Worm (Caenorhabditis elegans) whole organism, L1 larva: Measurements from ENCODE around the gene Y69E1A.8.

Source experiments
- C04F5.9 ChIP-seq: sonication (generic microtip); optimal IDR thresholded peaks from 2 replicates; lab custom pipeline; 2016; ENCODE audit warnings: missing genetic modification characterization, missing compliant biosample characterization
- C16A3.4 ChIP-seq: fragments of 150-350 bp; optimal IDR thresholded peaks from 2 replicates; lab custom pipeline; 2014; ENCODE audit warnings: missing biosample characterization, missing genetic modification characterization
- F16B12.6 ChIP-seq: fragments of 150-350 bp; optimal IDR thresholded peaks from 2 replicates; lab custom pipeline; 2014; ENCODE audit warnings: missing biosample characterization, missing genetic modification characterization
- alr-1 ChIP-seq: fragments of 200-800 bp; sonication (Bioruptor generic); optimal IDR thresholded peaks from 2 replicates; lab custom pipeline; 2018; ENCODE audit warnings: borderline replicate concordance, mild to moderate bottlenecking, missing genetic modification characterization, missing compliant biosample characterization
- aly-2 ChIP-seq: fragments of 150-350 bp; optimal IDR thresholded peaks from 2 replicates; lab custom pipeline; 2014; ENCODE audit warnings: missing biosample characterization, missing genetic modification characterization
- blmp-1 ChIP-seq: fragments of 150-350 bp; optimal IDR thresholded peaks from 2 replicates; lab custom pipeline; 2014; ENCODE audit warnings: missing biosample characterization, missing genetic modification characterization
- ceh-8 ChIP-seq: fragments of 200-800 bp; sonication (Bioruptor generic); optimal IDR thresholded peaks from 2 replicates; lab custom pipeline; 2018; ENCODE audit warnings: mild to moderate bottlenecking, missing genetic modification characterization, moderate library complexity, missing compliant biosample characterization
- ceh-82 ChIP-seq, 3 experiments: fragments of 150-350 bp in 1 of 3; sonication (generic microtip) in 2 of 3; optimal IDR thresholded peaks; 2 replicates each; lab custom pipeline; 2014 to 2017; ENCODE audit warnings: missing biosample characterization in 3 of 3, missing genetic modification characterization in 3 of 3
- dsc-1 ChIP-seq: sonication (generic microtip); optimal IDR thresholded peaks from 2 replicates; lab custom pipeline; 2016; ENCODE audit warnings: mild to moderate bottlenecking, missing genetic modification characterization, missing compliant biosample characterization
- efl-1 ChIP-seq, 4 experiments: fragments of 150-350 bp; optimal IDR thresholded peaks in 3 of 4; peaks in 1 of 4; 1 replicate in 1 of 4; 2 replicates in 3 of 4; lab custom pipeline; 2014; ENCODE audit warnings: missing biosample characterization in 2 of 4, missing genetic modification characterization in 2 of 4, missing genetic modification reagents in 2 of 4
- efl-3 ChIP-seq: fragments of 200-800 bp; sonication (Bioruptor generic); optimal IDR thresholded peaks from 2 replicates; lab custom pipeline; 2018; ENCODE audit warnings: mild to moderate bottlenecking, missing genetic modification characterization, missing compliant biosample characterization
- egl-27 ChIP-seq, 2 experiments: fragments of 150-350 bp in 1 of 2; sonication (generic microtip); optimal IDR thresholded peaks; 3 replicates each; lab custom pipeline; 2017 to 2018; ENCODE audit warnings: missing biosample characterization in 2 of 2, missing genetic modification characterization in 2 of 2, missing genetic modification reagents in 2 of 2
- elt-2 ChIP-seq: sonication (generic microtip); optimal IDR thresholded peaks from 2 replicates; lab custom pipeline; 2016; ENCODE audit warnings: missing genetic modification characterization, mild to moderate bottlenecking, inconsistent platforms, missing compliant biosample characterization, missing genetic modification reagents
- elt-3 ChIP-seq, 6 experiments: fragments of 150-350 bp in 1 of 6; sonication (generic microtip); optimal IDR thresholded peaks; 2 replicates each; lab custom pipeline; 2017 to 2018; ENCODE audit warnings: missing biosample characterization in 6 of 6, missing genetic modification characterization in 6 of 6, inconsistent platforms in 1 of 6
- fkh-10 ChIP-seq: sonication (generic microtip); optimal IDR thresholded peaks from 2 replicates; lab custom pipeline; 2017; ENCODE audit warnings: missing biosample characterization, missing genetic modification reagents, missing genetic modification characterization
- fkh-8 ChIP-seq: sonication (generic microtip); optimal IDR thresholded peaks from 2 replicates; lab custom pipeline; 2016; ENCODE audit warnings: mild to moderate bottlenecking, missing genetic modification characterization, missing compliant biosample characterization
- grh-1 ChIP-seq: fragments of 200-800 bp; sonication (Bioruptor generic); IDR thresholded peaks from 2 replicates; pipeline ENCODE4 v1.3.6; 2022; ENCODE audit warnings: missing genetic modification reagents, missing genetic modification characterization, missing compliant biosample characterization
- hlh-17 ChIP-seq: fragments of 200-800 bp; sonication (Bioruptor generic); optimal IDR thresholded peaks from 2 replicates; lab custom pipeline; 2018; ENCODE audit warnings: missing genetic modification characterization, mild to moderate bottlenecking, missing compliant biosample characterization, moderate library complexity, borderline replicate concordance
- irx-1 ChIP-seq: sonication (generic microtip); optimal IDR thresholded peaks from 2 replicates; lab custom pipeline; 2016; ENCODE audit warnings: missing genetic modification characterization, missing compliant biosample characterization
- isw-1 ChIP-seq: fragments of 200-800 bp; sonication (Bioruptor generic); IDR thresholded peaks from 2 replicates; pipeline ENCODE4 v1.3.6; 2022; ENCODE audit warnings: missing genetic modification characterization, missing compliant biosample characterization
- lin-14 ChIP-seq: fragments of 200-800 bp; sonication (Bioruptor generic); optimal IDR thresholded peaks from 2 replicates; lab custom pipeline; 2018; ENCODE audit warnings: mild to moderate bottlenecking, missing genetic modification characterization, moderate library complexity, missing compliant biosample characterization
- lin-15B ChIP-seq: fragments of 150-350 bp; sonication (generic microtip); optimal IDR thresholded peaks from 3 replicates; lab custom pipeline; 2014; ENCODE audit warnings: missing biosample characterization, missing genetic modification characterization
- lin-35 ChIP-seq, 2 experiments: fragments of 150-350 bp; optimal IDR thresholded peaks; 2 replicates each; lab custom pipeline; 2014; ENCODE audit warnings: missing biosample characterization in 2 of 2, missing genetic modification characterization in 2 of 2, missing genetic modification reagents in 2 of 2
- lir-3 ChIP-seq: sonication (generic microtip); optimal IDR thresholded peaks from 2 replicates; lab custom pipeline; 2016; ENCODE audit warnings: mild to moderate bottlenecking, missing genetic modification characterization, moderate library complexity, missing compliant biosample characterization; ENCODE audit not compliant: poor library complexity
- lsy-2 ChIP-seq, 2 experiments: fragments of 150-350 bp; optimal IDR thresholded peaks; 2 replicates each; lab custom pipeline; 2014; ENCODE audit warnings: missing biosample characterization in 2 of 2, missing genetic modification characterization in 2 of 2
- mdl-1 ChIP-seq, 2 experiments: fragments of 150-350 bp; optimal IDR thresholded peaks; 2 replicates each; lab custom pipeline; 2014 to 2017; ENCODE audit warnings: missing biosample characterization in 2 of 2, missing genetic modification characterization in 2 of 2, inconsistent platforms in 1 of 2
- mef-2 ChIP-seq: fragments of 150-350 bp; optimal IDR thresholded peaks from 2 replicates; lab custom pipeline; 2014; ENCODE audit warnings: missing biosample characterization, missing genetic modification characterization
- nhr-11 ChIP-seq: fragments of 150-350 bp; optimal IDR thresholded peaks from 2 replicates; lab custom pipeline; 2014; ENCODE audit warnings: missing biosample characterization, missing genetic modification characterization
- nhr-12 ChIP-seq: sonication (generic microtip); optimal IDR thresholded peaks from 2 replicates; lab custom pipeline; 2017; ENCODE audit warnings: missing biosample characterization, missing genetic modification characterization
- nhr-19 ChIP-seq: fragments of 200-800 bp; sonication (Bioruptor generic); conservative IDR thresholded peaks from 2 replicates; pipeline ENCODE4 v1.3.6; 2022; ENCODE audit warnings: missing genetic modification characterization, missing compliant biosample characterization
- nhr-28 ChIP-seq: fragments of 150-350 bp; optimal IDR thresholded peaks from 2 replicates; lab custom pipeline; 2014; ENCODE audit warnings: missing biosample characterization, missing genetic modification characterization
- nhr-71 ChIP-seq: sonication (generic microtip); optimal IDR thresholded peaks from 2 replicates; lab custom pipeline; 2016; ENCODE audit warnings: mild to moderate bottlenecking, missing genetic modification characterization, moderate library complexity, missing compliant biosample characterization
- nhr-84 ChIP-seq: sonication (generic microtip); optimal IDR thresholded peaks from 2 replicates; lab custom pipeline; 2017; ENCODE audit warnings: missing biosample characterization, missing genetic modification characterization
- nhr-85 ChIP-seq: sonication (generic microtip); peaks from one replicate; lab custom pipeline; 2016; ENCODE audit warnings: missing genetic modification characterization, inconsistent platforms, missing compliant biosample characterization
- nhr-90 ChIP-seq: sonication (generic microtip); optimal IDR thresholded peaks from 2 replicates; lab custom pipeline; 2016; ENCODE audit warnings: mild to moderate bottlenecking, missing genetic modification characterization, missing compliant biosample characterization; ENCODE audit not compliant: poor library complexity
- pag-3 ChIP-seq: sonication (generic microtip); optimal IDR thresholded peaks from 2 replicates; lab custom pipeline; 2017; ENCODE audit warnings: missing genetic modification characterization, mild to moderate bottlenecking, missing compliant biosample characterization, antibody characterized with exemption, borderline replicate concordance; ENCODE audit not compliant: insufficient read depth
- pqm-1 ChIP-seq: sonication (generic microtip); optimal IDR thresholded peaks from 3 replicates; lab custom pipeline; 2017; ENCODE audit warnings: missing biosample characterization, missing genetic modification characterization
- rnt-1 ChIP-seq: sonication (generic microtip); optimal IDR thresholded peaks from 2 replicates; lab custom pipeline; 2016; ENCODE audit warnings: mild to moderate bottlenecking, missing genetic modification characterization, moderate library complexity, missing compliant biosample characterization
- snu-23 ChIP-seq: sonication (generic microtip); optimal IDR thresholded peaks from 2 replicates; lab custom pipeline; 2016; ENCODE audit warnings: missing genetic modification characterization, missing compliant biosample characterization
- swsn-7 ChIP-seq: sonication (generic microtip); optimal IDR thresholded peaks from 2 replicates; lab custom pipeline; 2016; ENCODE audit warnings: missing genetic modification characterization, missing compliant biosample characterization
- tlp-1 ChIP-seq: fragments of 150-350 bp; optimal IDR thresholded peaks from 2 replicates; lab custom pipeline; 2014; ENCODE audit warnings: missing biosample characterization, missing genetic modification characterization
- unc-62 ChIP-seq: fragments of 150-350 bp; optimal IDR thresholded peaks from 2 replicates; lab custom pipeline; 2014; ENCODE audit warnings: missing biosample characterization, missing genetic modification reagents, missing genetic modification characterization
- xbp-1 ChIP-seq: sonication (generic microtip); optimal IDR thresholded peaks from 2 replicates; lab custom pipeline; 2016; ENCODE audit warnings: missing genetic modification characterization, missing compliant biosample characterization

The Y69E1A.8 gene

ce11 chrIV:10975968-10976367 lies 9.6 kb downstream of the Y69E1A.8 start (continued):
- TF ChIP-seq elt-2, result no peak
- no peak for TF ChIP-seq ceh-8 (GFP tag; lab: Kevin White, UChicago)
- peak in 3 of 6 experiments; percentile 12 to 77 (median 18) for TF ChIP-seq elt-3 (tag; optimal IDR thresholded peaks at IDR 0.05; lab: Kevin White, UChicago)
- no peak for TF ChIP-seq nhr-12
- TF ChIP-seq egl-27 (tag; optimal IDR thresholded peaks at IDR 0.05; lab: Kevin White, UChicago), result no peak
- no peak for TF ChIP-seq lir-3 (tag; lab: Kevin White, UChicago)
- peak; percentile 73 for TF ChIP-seq grh-1 (GFP tag; lab: Robert Waterston, UW)
- TF ChIP-seq alr-1 (tag; lab: Kevin White, UChicago), result no peak
- peak; percentile 14 for TF ChIP-seq xbp-1 (tag; lab: Kevin White, UChicago)
- no peak for TF ChIP-seq nhr-11 (tag; lab: Kevin White, UChicago)
- peak; percentile 14 to 65 for TF ChIP-seq lin-35 (GFP tag; optimal IDR thresholded peaks at IDR 0.05; lab: Kevin White, UChicago)
- TF ChIP-seq unc-62 (GFP tag; lab: Kevin White, UChicago), result no peak
- TF ChIP-seq nhr-90, result peak; percentile 70
- TF ChIP-seq nhr-71, result peak; percentile 70
- no peak for TF ChIP-seq isw-1 (GFP tag; lab: Robert Waterston, UW)
- no peak for TF ChIP-seq lin-15B
- no peak for TF ChIP-seq pag-3 (tag; lab: Kevin White, UChicago)
- no peak for TF ChIP-seq nhr-84 (tag; lab: Kevin White, UChicago)
- peak; percentile 69 for TF ChIP-seq blmp-1 (tag; lab: Kevin White, UChicago)
- TF ChIP-seq mdl-1 (tag; optimal IDR thresholded peaks at IDR 0.05; lab: Kevin White, UChicago), result peak in 1 of 2 experiments; percentile 69
- peak; percentile 34 to 35 for TF ChIP-seq efl-1 (optimal IDR thresholded peaks at IDR 0.05; lab: Kevin White, UChicago)
- TF ChIP-seq efl-1 (GFP tag; optimal IDR thresholded peaks at IDR 0.05 in 1 of 2; lab: Kevin White, UChicago), result peak in 1 of 2 experiments; percentile 89
- TF ChIP-seq nhr-28 (tag; lab: Kevin White, UChicago), result no peak
- TF ChIP-seq efl-3 (GFP tag; lab: Kevin White, UChicago), result no peak
- no peak for TF ChIP-seq C04F5.9 (tag; lab: Kevin White, UChicago)
- peak; percentile 38 for TF ChIP-seq C16A3.4 (tag; lab: Kevin White, UChicago)
- no peak for TF ChIP-seq pqm-1 (tag; lab: Kevin White, UChicago)
- no peak for TF ChIP-seq ceh-82 (tag; optimal IDR thresholded peaks at IDR 0.05; lab: Kevin White, UChicago)
- peak; percentile 47 for TF ChIP-seq rnt-1 (tag; lab: Kevin White, UChicago)
- no peak for TF ChIP-seq hlh-17
- peak; percentile 82 for TF ChIP-seq lin-14 (GFP tag; lab: Kevin White, UChicago)
- no peak for TF ChIP-seq irx-1 (tag; lab: Kevin White, UChicago)
- TF ChIP-seq swsn-7 (tag; lab: Kevin White, UChicago), result peak; percentile 8
- TF ChIP-seq, all 84 proteins: peak for 24

- no peak for TF ChIP-seq pag-3 (tag; lab: Kevin White, UChicago)
- TF ChIP-seq lin-14 (GFP tag; lab: Kevin White, UChicago), result peak; percentile 15
- no peak for TF ChIP-seq tlp-1 (tag; lab: Kevin White, UChicago)
- no peak for TF ChIP-seq mef-2 (tag; lab: Kevin White, UChicago)
- no peak for TF ChIP-seq nhr-85 (tag; lab: Kevin White, UChicago)
- no peak for TF ChIP-seq aly-2
- TF ChIP-seq elt-2, result no peak
- TF ChIP-seq, all 84 proteins: peak for 1
Measured at ce11 chrIV:10978641-10979040, 12.2 kb downstream of the Y69E1A.8 start.

ce11 chrIV:10979689-10980088 lies 13.3 kb downstream of the Y69E1A.8 start:
- TF ChIP-seq lsy-2 (tag; optimal IDR thresholded peaks at IDR 0.05; lab: Kevin White, UChicago) (peak in 1 of 2 experiments; percentile 24), ceh-82 (tag; optimal IDR thresholded peaks at IDR 0.05; lab: Kevin White, UChicago) (peak in 1 of 3 experiments; percentile 26), F16B12.6 (tag; lab: Kevin White, UChicago) (no peak), fkh-10 (GFP tag; lab: Kevin White, UChicago) (peak; percentile 88), irx-1 (tag; lab: Kevin White, UChicago) (no peak), dsc-1 (tag; lab: Kevin White, UChicago) (peak; percentile 11), rnt-1 (tag; lab: Kevin White, UChicago) (peak; percentile 43), nhr-19 (GFP tag; lab: Robert Waterston, UW) (0 out of 2 replicates have a peak, but pooled peaks have one; percentile 2), unc-62 (GFP tag; lab: Kevin White, UChicago) (no peak), swsn-7 (tag; lab: Kevin White, UChicago) (peak; percentile 8), snu-23 (GFP tag; lab: Kevin White, UChicago) (peak; percentile 12), lin-14 (GFP tag; lab: Kevin White, UChicago) (peak; percentile 85), nhr-71 (peak; percentile 27), fkh-8 (tag; lab: Kevin White, UChicago) (peak; percentile 6), efl-1 (optimal IDR thresholded peaks at IDR 0.05; lab: Kevin White, UChicago) (no peak), efl-1 (GFP tag; optimal IDR thresholded peaks at IDR 0.05 in 1 of 2; lab: Kevin White, UChicago) (peak in 1 of 2 experiments; percentile 31)
